Worm (Caenorhabditis elegans) whole organism, early embryonic: ENCODE measurements around the gene ugt-58.

ENCODE experiments used
- B0310.2 ChIP-seq: sonication (generic microtip); optimal IDR thresholded peaks from 2 replicates; lab custom pipeline; 2016; ENCODE audit warnings: mild to moderate bottlenecking, missing genetic modification characterization, missing compliant biosample characterization
- F13C5.2 ChIP-seq: sonication (generic microtip); optimal IDR thresholded peaks from 2 replicates; lab custom pipeline; 2017; ENCODE audit warnings: mild to moderate bottlenecking, missing genetic modification characterization, inconsistent platforms, missing compliant biosample characterization
- aly-1 ChIP-seq: sonication (generic microtip); optimal IDR thresholded peaks from 2 replicates; lab custom pipeline; 2016; ENCODE audit warnings: missing genetic modification characterization, missing compliant biosample characterization
- ama-1 ChIP-seq: fragments of 150-350 bp; optimal IDR thresholded peaks from 2 replicates; lab custom pipeline; 2014
- ceh-13 ChIP-seq: fragments of 200-800 bp; sonication (Bioruptor generic); optimal IDR thresholded peaks from 2 replicates; lab custom pipeline; 2018; ENCODE audit warnings: mild to moderate bottlenecking, missing genetic modification characterization, missing compliant biosample characterization
- ceh-36 ChIP-seq: sonication (generic microtip); optimal IDR thresholded peaks from 2 replicates; lab custom pipeline; 2016; ENCODE audit warnings: missing genetic modification characterization, inconsistent platforms, missing compliant biosample characterization
- ets-7 ChIP-seq: sonication (generic microtip); optimal IDR thresholded peaks from 2 replicates; lab custom pipeline; 2016; ENCODE audit warnings: missing genotype, missing genetic modification characterization, missing compliant biosample characterization
- flt-1 ChIP-seq: fragments of 200-800 bp; sonication (Bioruptor generic); IDR thresholded peaks from 2 replicates; pipeline ENCODE4 v1.3.6; 2022; ENCODE audit warnings: missing genetic modification characterization, missing compliant biosample characterization
- hmbx-1 ChIP-seq: sonication (generic microtip); optimal IDR thresholded peaks from 2 replicates; lab custom pipeline; 2016; ENCODE audit warnings: mild to moderate bottlenecking, missing genetic modification characterization, missing compliant biosample characterization
- hmg-4 ChIP-seq: fragments of 200-800 bp; sonication (Bioruptor generic); optimal IDR thresholded peaks from 2 replicates; lab custom pipeline; 2018; ENCODE audit warnings: mild to moderate bottlenecking, missing genetic modification characterization, missing compliant biosample characterization
- hnd-1 ChIP-seq: sonication (generic microtip); optimal IDR thresholded peaks from 2 replicates; lab custom pipeline; 2016; ENCODE audit warnings: missing genetic modification characterization, missing compliant biosample characterization
- pes-1 ChIP-seq: fragments of 200-800 bp; sonication (Bioruptor generic); IDR thresholded peaks from 2 replicates; pipeline ENCODE4 v1.3.6; 2022; ENCODE audit warnings: missing genetic modification reagents, missing genetic modification characterization, missing compliant biosample characterization
- scrt-1 ChIP-seq: fragments of 200-800 bp; sonication (Bioruptor generic); IDR thresholded peaks from 2 replicates; pipeline ENCODE4 v1.3.6; 2022; ENCODE audit warnings: missing genetic modification characterization, missing compliant biosample characterization
- sea-1 ChIP-seq: fragments of 200-800 bp; sonication (Bioruptor generic); conservative IDR thresholded peaks from 2 replicates; pipeline ENCODE4 v1.3.6; 2022; ENCODE audit warnings: missing genetic modification characterization, missing compliant biosample characterization
- tbx-11 ChIP-seq: fragments of 200-800 bp; sonication (Bioruptor generic); IDR thresholded peaks from 2 replicates; pipeline ENCODE4 v1.3.6; 2022; ENCODE audit warnings: missing genetic modification characterization, missing compliant biosample characterization
- tbx-37 ChIP-seq: fragments of 200-800 bp; sonication (Bioruptor generic); conservative IDR thresholded peaks from 2 replicates; pipeline ENCODE4 v1.3.6; 2022; ENCODE audit warnings: missing genetic modification reagents, missing genetic modification characterization, missing compliant biosample characterization
- tra-4 ChIP-seq: sonication (generic microtip); optimal IDR thresholded peaks from 2 replicates; lab custom pipeline; 2017; ENCODE audit warnings: missing genetic modification characterization, missing compliant biosample characterization

ugt-58 gene

ce11 chrII:9542785-9543184 lies 43.8 kb downstream of the ugt-58 start, which contains the start of gene sra-4:
Gene sra-4, minus strand, starts transcription at chrII:9542885.
- no peak for TF ChIP-seq aly-1
- TF ChIP-seq flt-1 (GFP tag; lab: Robert Waterston, UW) = no peak
- no peak for TF ChIP-seq hmbx-1 (tag; lab: Kevin White, UChicago)
- no peak for TF ChIP-seq ama-1 (lab: Kevin White, UChicago)
- no peak for TF ChIP-seq pes-1 (GFP tag; lab: Robert Waterston, UW)
- no peak for TF ChIP-seq F13C5.2 (tag; lab: Kevin White, UChicago)
- TF ChIP-seq sea-1 = no peak
- no peak for TF ChIP-seq tra-4 (tag; lab: Kevin White, UChicago)
- TF ChIP-seq ceh-13 (GFP tag; lab: Kevin White, UChicago) = no peak
- no peak for TF ChIP-seq hmg-4 (GFP tag; lab: Kevin White, UChicago)

- TF ChIP-seq flt-1 (GFP tag; lab: Robert Waterston, UW) (no peak), ceh-36 (tag; lab: Kevin White, UChicago) (no peak), tbx-37 (GFP tag; lab: Robert Waterston, UW) (no peak), hmg-4 (GFP tag; lab: Kevin White, UChicago) (no peak), scrt-1 (GFP tag; lab: Robert Waterston, UW) (no peak), pes-1 (GFP tag; lab: Robert Waterston, UW) (no peak), B0310.2 (tag; lab: Kevin White, UChicago) (no peak), hmbx-1 (tag; lab: Kevin White, UChicago) (no peak), aly-1 (no peak), F13C5.2 (tag; lab: Kevin White, UChicago) (no peak), hnd-1 (no peak), tbx-11 (GFP tag; lab: Robert Waterston, UW) (no peak)
Observed at ce11 chrII:9540723-9541122, 45.9 kb downstream of the ugt-58 start, which contains the start of gene sra-3. Gene sra-3, minus strand, starts transcription at chrII:9540823.

- no peak for TF ChIP-seq ama-1 (lab: Kevin White, UChicago)
- TF ChIP-seq ceh-36 (tag; lab: Kevin White, UChicago) = no peak
- TF ChIP-seq hnd-1 = no peak
- no peak for TF ChIP-seq F13C5.2 (tag; lab: Kevin White, UChicago)
- TF ChIP-seq aly-1 = no peak
- no peak for TF ChIP-seq tra-4 (tag; lab: Kevin White, UChicago)
- TF ChIP-seq tbx-37 (GFP tag; lab: Robert Waterston, UW) = no peak
- TF ChIP-seq flt-1 (GFP tag; lab: Robert Waterston, UW) = no peak
- no peak for TF ChIP-seq ets-7 (tag; lab: Kevin White, UChicago)
- no peak for TF ChIP-seq hmbx-1 (tag; lab: Kevin White, UChicago)
- no peak for TF ChIP-seq sea-1
- no peak for TF ChIP-seq scrt-1 (GFP tag; lab: Robert Waterston, UW)
- no peak for TF ChIP-seq hmg-4 (GFP tag; lab: Kevin White, UChicago)
- TF ChIP-seq pes-1 (GFP tag; lab: Robert Waterston, UW) = no peak
- TF ChIP-seq B0310.2 (tag; lab: Kevin White, UChicago) = no peak
- TF ChIP-seq ceh-13 (GFP tag; lab: Kevin White, UChicago) = no peak
- TF ChIP-seq tbx-11 (GFP tag; lab: Robert Waterston, UW) = no peak
Observed at ce11 chrII:9537429-9537828, 49.2 kb downstream of the ugt-58 start, which contains the start of gene sra-8. Gene sra-8, plus strand, starts transcription at chrII:9537729.
